Fruit fly (Drosophila melanogaster) whole organism, embryonic: ENCODE measurements around the gene tay.

Experiments used
- Asciz ChIP-seq: fragments of 200-800 bp; sonication (Bioruptor generic); optimal IDR thresholded peaks from 2 replicates; lab custom pipeline; 2017; ENCODE audit warnings: missing biosample characterization, mild to moderate bottlenecking, missing genetic modification characterization, missing genetic modification reagents
- Atf-2 ChIP-seq: fragments of 200-800 bp; sonication (Bioruptor generic); optimal IDR thresholded peaks from 2 replicates; lab custom pipeline; 2016; ENCODE audit warnings: missing biosample characterization, missing genetic modification characterization
- CG10462 ChIP-seq: fragments of 200-800 bp; sonication (Bioruptor generic); optimal IDR thresholded peaks from 2 replicates; lab custom pipeline; 2016; ENCODE audit warnings: missing biosample characterization, missing genetic modification characterization
- CG11085 ChIP-seq: fragments of 200-800 bp; sonication (Bioruptor generic); IDR thresholded peaks from 2 replicates; pipeline ENCODE4 v1.3.6; 2022; ENCODE audit warnings: missing biosample characterization, missing genetic modification characterization
- CG12155 ChIP-seq: fragments of 200-800 bp; sonication (Bioruptor generic); optimal IDR thresholded peaks from 3 replicates; lab custom pipeline; 2016; ENCODE audit warnings: missing biosample characterization, missing genetic modification characterization
- CG12299 ChIP-seq: fragments of 200-800 bp; sonication (Bioruptor generic); optimal IDR thresholded peaks from 2 replicates; lab custom pipeline; 2018; ENCODE audit warnings: missing biosample characterization, mild to moderate bottlenecking, missing genetic modification characterization
- CG1233 ChIP-seq: fragments of 200-800 bp; sonication (Bioruptor generic); optimal IDR thresholded peaks from 4 replicates; lab custom pipeline; 2018; ENCODE audit warnings: missing biosample characterization, mild to moderate bottlenecking, missing genetic modification characterization
- CG12744 ChIP-seq: fragments of 200-800 bp; sonication (Bioruptor generic); optimal IDR thresholded peaks from 2 replicates; lab custom pipeline; 2016; ENCODE audit warnings: missing biosample characterization, missing genetic modification characterization
- CG13123 ChIP-seq: fragments of 200-800 bp; sonication (Bioruptor generic); optimal IDR thresholded peaks from 2 replicates; lab custom pipeline; 2016; ENCODE audit warnings: missing biosample characterization, missing genetic modification characterization
- CG13287 ChIP-seq: fragments of 200-800 bp; sonication (Bioruptor generic); IDR thresholded peaks from 2 replicates; pipeline ENCODE4 v1.3.6; 2022; ENCODE audit warnings: missing biosample characterization, missing genetic modification characterization; ENCODE audit not compliant: partially characterized antibody
- CG18619 ChIP-seq: fragments of 200-800 bp; sonication (Bioruptor generic); optimal IDR thresholded peaks from 3 replicates; lab custom pipeline; 2017; ENCODE audit warnings: missing biosample characterization, mild to moderate bottlenecking, missing genetic modification characterization
- CG2120 ChIP-seq: fragments of 200-800 bp; sonication (Bioruptor generic); optimal IDR thresholded peaks from 3 replicates; lab custom pipeline; 2016; ENCODE audit warnings: missing biosample characterization, missing genetic modification characterization
- CG30020 ChIP-seq: fragments of 200-800 bp; optimal IDR thresholded peaks from 2 replicates; lab custom pipeline; 2019; ENCODE audit warnings: missing biosample characterization, mild to moderate bottlenecking, missing genetic modification characterization, moderate library complexity
- CG30431 ChIP-seq: fragments of 200-800 bp; sonication (Bioruptor generic); optimal IDR thresholded peaks from 2 replicates; lab custom pipeline; 2017; ENCODE audit warnings: missing biosample characterization, missing genetic modification characterization
- CG31388 ChIP-seq: fragments of 200-800 bp; sonication (Bioruptor generic); optimal IDR thresholded peaks from 2 replicates; lab custom pipeline; 2016; ENCODE audit warnings: missing biosample characterization, missing genetic modification characterization
- CG4424 ChIP-seq: fragments of 200-800 bp; sonication (Bioruptor generic); optimal IDR thresholded peaks from 3 replicates; lab custom pipeline; 2016; ENCODE audit warnings: missing biosample characterization, missing genetic modification characterization
- CG4707 ChIP-seq: fragments of 200-800 bp; sonication (Bioruptor generic); optimal IDR thresholded peaks from 2 replicates; lab custom pipeline; 2018; ENCODE audit warnings: missing biosample characterization, mild to moderate bottlenecking, missing genetic modification characterization, moderate library complexity
- CG6683 ChIP-seq: fragments of 200-800 bp; sonication (Bioruptor generic); optimal IDR thresholded peaks from 2 replicates; lab custom pipeline; 2017; ENCODE audit warnings: missing biosample characterization, mild to moderate bottlenecking, missing genetic modification characterization, missing genetic modification reagents
- CG6689 ChIP-seq: fragments of 200-800 bp; sonication (Bioruptor generic); IDR thresholded peaks from 2 replicates; pipeline ENCODE4 v1.3.6; 2022; ENCODE audit warnings: missing biosample characterization, missing genetic modification characterization
- CG7372 ChIP-seq: fragments of 200-800 bp; sonication (Bioruptor generic); IDR thresholded peaks from 2 replicates; pipeline ENCODE4 v1.3.6; 2022; ENCODE audit warnings: missing biosample characterization, missing genetic modification characterization
- CG7556 ChIP-seq: fragments of 200-800 bp; sonication (Bioruptor generic); optimal IDR thresholded peaks from 2 replicates; lab custom pipeline; 2017; ENCODE audit warnings: missing biosample characterization, mild to moderate bottlenecking, missing genetic modification characterization
- CG8281 ChIP-seq: fragments of 200-800 bp; sonication (Bioruptor generic); optimal IDR thresholded peaks from 2 replicates; lab custom pipeline; 2018; ENCODE audit warnings: missing biosample characterization, mild to moderate bottlenecking, missing genetic modification characterization, moderate library complexity
- CG8359 ChIP-seq: fragments of 200-800 bp; sonication (Bioruptor generic); optimal IDR thresholded peaks from 2 replicates; lab custom pipeline; 2017; ENCODE audit warnings: missing biosample characterization, mild to moderate bottlenecking, missing genetic modification characterization, borderline replicate concordance
- CG9215 ChIP-seq: fragments of 200-800 bp; sonication (Bioruptor generic); IDR thresholded peaks from 2 replicates; pipeline ENCODE4 v1.3.6; 2022; ENCODE audit warnings: missing biosample characterization, missing genetic modification characterization
- CkIIα-i1 ChIP-seq: fragments of 200-800 bp; sonication (Bioruptor generic); IDR thresholded peaks from 2 replicates; pipeline ENCODE4 v1.3.6; 2022; ENCODE audit warnings: missing biosample characterization, missing genetic modification characterization
- Ets97D ChIP-seq: fragments of 200-800 bp; sonication (Bioruptor generic); optimal IDR thresholded peaks from 3 replicates; lab custom pipeline; 2016; ENCODE audit warnings: missing biosample characterization, missing genetic modification characterization
- Fer1 ChIP-seq: fragments of 200-800 bp; sonication (Bioruptor generic); optimal IDR thresholded peaks from 2 replicates; lab custom pipeline; 2017; ENCODE audit warnings: missing biosample characterization, mild to moderate bottlenecking, missing genetic modification characterization
- MTF-1 ChIP-seq: fragments of 200-800 bp; sonication (Bioruptor generic); optimal IDR thresholded peaks from 2 replicates; lab custom pipeline; 2018; ENCODE audit warnings: missing biosample characterization, mild to moderate bottlenecking, missing genetic modification characterization, borderline replicate concordance
- Mad ChIP-seq: fragments of 200-800 bp; sonication (Bioruptor generic); optimal IDR thresholded peaks from 2 replicates; lab custom pipeline; 2016; ENCODE audit warnings: missing biosample characterization, missing genetic modification characterization
- Optix ChIP-seq: fragments of 200-800 bp; sonication (Bioruptor generic); IDR thresholded peaks from 3 replicates; pipeline ENCODE4 v1.3.6; 2022; ENCODE audit warnings: missing biosample characterization, missing genetic modification characterization
- Sox102F ChIP-seq: fragments of 200-800 bp; sonication (Bioruptor generic); optimal IDR thresholded peaks from 2 replicates; lab custom pipeline; 2018; ENCODE audit warnings: missing biosample characterization, mild to moderate bottlenecking, missing genetic modification characterization, moderate library complexity
- Spps ChIP-seq: fragments of 200-800 bp; sonication (Bioruptor generic); optimal IDR thresholded peaks from 2 replicates; lab custom pipeline; 2018; ENCODE audit warnings: missing biosample characterization, mild to moderate bottlenecking, missing genetic modification characterization
- Xbp1 ChIP-seq: fragments of 200-800 bp; sonication (Bioruptor generic); optimal IDR thresholded peaks from 3 replicates; lab custom pipeline; 2016; ENCODE audit warnings: missing biosample characterization, mild to moderate bottlenecking, missing genetic modification characterization
- eyg ChIP-seq: fragments of 200-800 bp; sonication (Bioruptor generic); optimal IDR thresholded peaks from 3 replicates; lab custom pipeline; 2016; ENCODE audit warnings: missing biosample characterization, missing genetic modification characterization
- gt ChIP-seq: fragments of 200-800 bp; sonication (Bioruptor generic); IDR thresholded peaks from 2 replicates; pipeline ENCODE4 v1.3.6; 2022; ENCODE audit warnings: missing biosample characterization, missing genetic modification characterization
- h ChIP-seq: fragments of >200 bp; optimal IDR thresholded peaks from 2 replicates; lab custom pipeline; 2017
- inv ChIP-seq: fragments of 200-800 bp; sonication (Bioruptor generic); IDR thresholded peaks from 2 replicates; pipeline ENCODE4 v1.3.6; 2022; ENCODE audit warnings: missing biosample characterization, missing genetic modification characterization; ENCODE audit not compliant: partially characterized antibody
- lov ChIP-seq, 2 experiments: fragments of 200-800 bp in 1 of 2; fragments of >200 bp in 1 of 2; sonication (Bioruptor generic) in 1 of 2; IDR thresholded peaks in 1 of 2; optimal IDR thresholded peaks in 1 of 2; 2 replicates in 1 of 2; 3 replicates in 1 of 2; pipeline versions ENCODE4 v1.3.6 to Lab custom; 2017 to 2022; ENCODE audit warnings: missing biosample characterization in 1 of 2, missing genetic modification characterization in 1 of 2
- p53 ChIP-seq: fragments of 200-800 bp; sonication (Bioruptor generic); optimal IDR thresholded peaks from 2 replicates; lab custom pipeline; 2016; ENCODE audit warnings: missing biosample characterization, missing genetic modification characterization
- pb ChIP-seq: fragments of 200-800 bp; sonication (Bioruptor generic); optimal IDR thresholded peaks from 3 replicates; lab custom pipeline; 2016; ENCODE audit warnings: missing biosample characterization, missing genetic modification characterization
- pfk ChIP-seq: fragments of 200-800 bp; sonication (Bioruptor generic); optimal IDR thresholded peaks from 2 replicates; lab custom pipeline; 2018; ENCODE audit warnings: missing biosample characterization, mild to moderate bottlenecking, missing genetic modification characterization, moderate library complexity
- pita ChIP-seq: fragments of 200-800 bp; sonication (Bioruptor generic); optimal IDR thresholded peaks from 2 replicates; lab custom pipeline; 2017; ENCODE audit warnings: missing biosample characterization, mild to moderate bottlenecking, missing genetic modification characterization
- sob ChIP-seq: fragments of 200-800 bp; sonication (Bioruptor generic); IDR thresholded peaks from 2 replicates; pipeline ENCODE4 v1.3.6; 2022; ENCODE audit warnings: missing biosample characterization, missing genetic modification characterization
- tio ChIP-seq: fragments of 200-800 bp; sonication (Bioruptor generic); optimal IDR thresholded peaks from 2 replicates; lab custom pipeline; 2017; ENCODE audit warnings: missing biosample characterization, missing genetic modification characterization, inconsistent platforms
- tna ChIP-seq: fragments of 200-800 bp; sonication (Bioruptor generic); IDR thresholded peaks from 2 replicates; pipeline ENCODE4 v1.3.6; 2022; ENCODE audit warnings: missing biosample characterization, missing genetic modification characterization; ENCODE audit not compliant: partially characterized antibody
- twi ChIP-seq: fragments of 200-800 bp; optimal IDR thresholded peaks from 2 replicates; lab custom pipeline; 2019; ENCODE audit warnings: missing biosample characterization, mild to moderate bottlenecking, missing genetic modification characterization, moderate library complexity
- tx ChIP-seq: fragments of 200-800 bp; sonication (Bioruptor generic); optimal IDR thresholded peaks from 2 replicates; lab custom pipeline; 2016; ENCODE audit warnings: missing biosample characterization, missing genetic modification characterization
- wdn ChIP-seq: fragments of 200-800 bp; sonication (Bioruptor generic); IDR thresholded peaks from 2 replicates; pipeline ENCODE4 v1.3.6; 2022; ENCODE audit warnings: missing biosample characterization, missing genetic modification characterization
- wek ChIP-seq: fragments of 200-800 bp; sonication (Bioruptor generic); optimal IDR thresholded peaks from 3 replicates; lab custom pipeline; 2018; ENCODE audit warnings: missing biosample characterization, mild to moderate bottlenecking, missing genetic modification characterization, moderate library complexity

Gene tay

DNA sequence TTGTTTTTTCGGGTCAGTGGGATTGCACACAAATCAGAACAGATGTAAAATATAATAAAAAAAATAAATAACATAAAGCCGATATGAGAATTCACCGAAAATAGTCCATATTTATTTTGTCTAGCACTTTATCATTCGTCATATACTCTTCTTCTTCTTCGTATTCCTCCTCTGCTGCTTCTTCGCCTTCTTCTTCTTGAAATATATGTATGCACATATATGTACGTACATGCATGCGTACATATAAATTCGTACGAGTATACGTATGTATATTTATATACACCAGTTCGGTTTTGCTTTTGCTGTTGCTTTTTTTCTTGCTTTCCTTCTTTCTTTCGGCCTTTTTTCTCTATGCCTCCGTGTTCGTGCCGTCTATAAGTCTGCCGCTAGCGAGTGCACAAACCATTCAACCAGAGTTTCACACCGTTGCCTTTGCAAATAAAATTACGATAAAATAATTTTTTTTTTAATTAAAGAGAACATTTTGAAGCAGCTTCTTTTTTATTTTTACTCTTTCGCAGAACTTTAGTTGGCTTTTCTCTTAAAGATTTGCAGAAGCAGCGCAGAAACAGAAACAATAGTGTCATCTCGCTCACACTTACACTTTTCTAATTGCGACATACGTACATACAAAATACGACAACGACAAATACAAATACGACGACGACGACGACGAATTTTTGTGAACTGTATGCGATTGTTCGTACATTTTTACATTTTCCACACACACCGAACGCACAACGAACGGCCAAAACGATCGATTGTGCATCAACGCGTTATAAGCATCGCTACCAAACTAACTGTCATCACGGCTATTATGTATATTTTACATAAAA, 482 bp downstream of the tay start (continued):
- TF ChIP-seq CG4707 (GFP tag; lab: Kevin White, UChicago) (no peak), wek (GFP tag; lab: Kevin White, UChicago) (no peak), tx (no peak), Ets97D (GFP tag; lab: Kevin White, UChicago) (peak; percentile 6), tio (GFP tag; lab: Kevin White, UChicago) (no peak), CG6689 (no peak), CG7372 (GFP tag; lab: Robert Waterston, UW) (no peak), lov (optimal IDR thresholded peaks at IDR 0.05; lab: Kevin White, UChicago) (no peak), lov (GFP tag; IDR thresholded peaks at IDR 0.05; lab: Robert Waterston, UW) (no peak), CG11085 (GFP tag; lab: Robert Waterston, UW) (no peak), p53 (GFP tag; lab: Kevin White, UChicago) (no peak), CG18619 (GFP tag; lab: Kevin White, UChicago) (no peak), CG12155 (GFP tag; lab: Kevin White, UChicago) (no peak), twi (tag; lab: Kevin White, UChicago) (no peak), Asciz (GFP tag; lab: Kevin White, UChicago) (no peak), CG9215 (GFP tag; lab: Robert Waterston, UW) (no peak), Xbp1 (GFP tag; lab: Kevin White, UChicago) (no peak), gt (GFP tag; lab: Robert Waterston, UW) (no peak), CG31388 (GFP tag; lab: Kevin White, UChicago) (no peak), CkIIα-i1 (GFP tag; lab: Robert Waterston, UW) (no peak), pb (GFP tag; lab: Kevin White, UChicago) (no peak), CG30431 (GFP tag; lab: Kevin White, UChicago) (no peak), CG1233 (GFP tag; lab: Kevin White, UChicago) (no peak), Mad (GFP tag; lab: Kevin White, UChicago) (no peak), CG12744 (no peak), h (no peak), pfk (no peak), CG2120 (GFP tag; lab: Kevin White, UChicago) (no peak), inv (GFP tag; lab: Robert Waterston, UW) (no peak), tna (GFP tag; lab: Robert Waterston, UW) (no peak), CG7556 (GFP tag; lab: Kevin White, UChicago) (no peak), CG30020 (tag; lab: Kevin White, UChicago) (no peak), eyg (GFP tag; lab: Kevin White, UChicago) (no peak), Fer1 (peak; percentile 36), CG10462 (GFP tag; lab: Kevin White, UChicago) (no peak), wdn (GFP tag; lab: Robert Waterston, UW) (no peak), Spps (no peak), sob (GFP tag; lab: Robert Waterston, UW) (peak; percentile 51; the same call in 1 of the 2 replicates), CG12299 (no peak), Sox102F (no peak), CG8281 (no peak), Atf-2 (GFP tag; lab: Kevin White, UChicago) (no peak), MTF-1 (no peak), pita (GFP tag; lab: Kevin White, UChicago) (peak; percentile 79), CG4424 (GFP tag; lab: Kevin White, UChicago) (no peak), CG6683 (GFP tag; lab: Kevin White, UChicago) (no peak), Optix (GFP tag; lab: Robert Waterston, UW) (no peak), CG13287 (GFP tag; lab: Robert Waterston, UW) (no peak; the same call in 1 of the 2 replicates), CG8359 (no peak), CG13123 (GFP tag; lab: Kevin White, UChicago) (no peak)
